Worm (Caenorhabditis elegans) whole organism, L1 larva: ENCODE data around the gene Y43C5A.4.

ENCODE experiments used
- C04F5.9 ChIP-seq: sonication (generic microtip); optimal IDR thresholded peaks from 2 replicates; lab custom pipeline; 2016; ENCODE audit warnings: missing genetic modification characterization, missing compliant biosample characterization
- ceh-63 ChIP-seq: fragments of 200-800 bp; sonication (Bioruptor generic); optimal IDR thresholded peaks from 2 replicates; lab custom pipeline; 2018; ENCODE audit warnings: mild to moderate bottlenecking, missing genetic modification characterization, missing compliant biosample characterization
- ceh-8 ChIP-seq: fragments of 200-800 bp; sonication (Bioruptor generic); optimal IDR thresholded peaks from 2 replicates; lab custom pipeline; 2018; ENCODE audit warnings: mild to moderate bottlenecking, missing genetic modification characterization, moderate library complexity, missing compliant biosample characterization
- efl-1 ChIP-seq, 4 experiments: fragments of 150-350 bp; optimal IDR thresholded peaks in 3 of 4; peaks in 1 of 4; 1 replicate in 1 of 4; 2 replicates in 3 of 4; lab custom pipeline; 2014; ENCODE audit warnings: missing biosample characterization in 2 of 4, missing genetic modification characterization in 2 of 4, missing genetic modification reagents in 2 of 4
- elt-2 ChIP-seq: sonication (generic microtip); optimal IDR thresholded peaks from 2 replicates; lab custom pipeline; 2016; ENCODE audit warnings: missing genetic modification characterization, mild to moderate bottlenecking, inconsistent platforms, missing compliant biosample characterization, missing genetic modification reagents
- fos-1 ChIP-seq: fragments of 150-350 bp; optimal IDR thresholded peaks from 2 replicates; lab custom pipeline; 2014; ENCODE audit warnings: missing biosample characterization, missing genetic modification characterization
- hlh-17 ChIP-seq: fragments of 200-800 bp; sonication (Bioruptor generic); optimal IDR thresholded peaks from 2 replicates; lab custom pipeline; 2018; ENCODE audit warnings: missing genetic modification characterization, mild to moderate bottlenecking, missing compliant biosample characterization, moderate library complexity, borderline replicate concordance
- jun-1 ChIP-seq: fragments of 150-350 bp; optimal IDR thresholded peaks from 2 replicates; lab custom pipeline; 2014; ENCODE audit warnings: missing biosample characterization, missing genetic modification reagents, missing genetic modification characterization
- lin-35 ChIP-seq, 2 experiments: fragments of 150-350 bp; optimal IDR thresholded peaks; 2 replicates each; lab custom pipeline; 2014; ENCODE audit warnings: missing biosample characterization in 2 of 2, missing genetic modification characterization in 2 of 2, missing genetic modification reagents in 2 of 2
- lin-39 ChIP-seq: fragments of 150-350 bp; optimal IDR thresholded peaks from 2 replicates; lab custom pipeline; 2014; ENCODE audit warnings: missing biosample characterization, missing genetic modification reagents, missing genetic modification characterization
- mab-9 ChIP-seq: fragments of 200-800 bp; sonication (Bioruptor generic); IDR thresholded peaks from 2 replicates; pipeline ENCODE4 v1.3.6; 2022; ENCODE audit warnings: missing genetic modification reagents, missing genetic modification characterization, missing compliant biosample characterization
- mdl-1 ChIP-seq, 2 experiments: fragments of 150-350 bp; optimal IDR thresholded peaks; 2 replicates each; lab custom pipeline; 2014 to 2017; ENCODE audit warnings: missing biosample characterization in 2 of 2, missing genetic modification characterization in 2 of 2, inconsistent platforms in 1 of 2
- mef-2 ChIP-seq: fragments of 150-350 bp; optimal IDR thresholded peaks from 2 replicates; lab custom pipeline; 2014; ENCODE audit warnings: missing biosample characterization, missing genetic modification characterization
- mep-1 ChIP-seq: fragments of 150-350 bp; optimal IDR thresholded peaks from 2 replicates; lab custom pipeline; 2014; ENCODE audit warnings: missing biosample characterization, missing genetic modification characterization
- nhr-11 ChIP-seq: fragments of 150-350 bp; optimal IDR thresholded peaks from 2 replicates; lab custom pipeline; 2014; ENCODE audit warnings: missing biosample characterization, missing genetic modification characterization
- nhr-12 ChIP-seq: sonication (generic microtip); optimal IDR thresholded peaks from 2 replicates; lab custom pipeline; 2017; ENCODE audit warnings: missing biosample characterization, missing genetic modification characterization
- nhr-19 ChIP-seq: fragments of 200-800 bp; sonication (Bioruptor generic); conservative IDR thresholded peaks from 2 replicates; pipeline ENCODE4 v1.3.6; 2022; ENCODE audit warnings: missing genetic modification characterization, missing compliant biosample characterization
- nhr-20 ChIP-seq: sonication (generic microtip); optimal IDR thresholded peaks from 2 replicates; lab custom pipeline; 2016; ENCODE audit warnings: mild to moderate bottlenecking, missing genetic modification characterization, missing compliant biosample characterization
- nhr-47 ChIP-seq: sonication (generic microtip); optimal IDR thresholded peaks from 2 replicates; lab custom pipeline; 2016; ENCODE audit warnings: mild to moderate bottlenecking, missing genetic modification characterization, moderate library complexity, missing compliant biosample characterization
- nhr-71 ChIP-seq: sonication (generic microtip); optimal IDR thresholded peaks from 2 replicates; lab custom pipeline; 2016; ENCODE audit warnings: mild to moderate bottlenecking, missing genetic modification characterization, moderate library complexity, missing compliant biosample characterization
- nhr-76 ChIP-seq: sonication (generic microtip); optimal IDR thresholded peaks from 2 replicates; lab custom pipeline; 2017; ENCODE audit warnings: missing biosample characterization, missing genetic modification characterization
- nhr-77 ChIP-seq: fragments of 150-350 bp; optimal IDR thresholded peaks from 2 replicates; lab custom pipeline; 2014; ENCODE audit warnings: missing biosample characterization, missing genetic modification characterization
- nhr-85 ChIP-seq: sonication (generic microtip); peaks from one replicate; lab custom pipeline; 2016; ENCODE audit warnings: missing genetic modification characterization, inconsistent platforms, missing compliant biosample characterization
- nhr-90 ChIP-seq: sonication (generic microtip); optimal IDR thresholded peaks from 2 replicates; lab custom pipeline; 2016; ENCODE audit warnings: mild to moderate bottlenecking, missing genetic modification characterization, missing compliant biosample characterization; ENCODE audit not compliant: poor library complexity
- pqm-1 ChIP-seq: sonication (generic microtip); optimal IDR thresholded peaks from 3 replicates; lab custom pipeline; 2017; ENCODE audit warnings: missing biosample characterization, missing genetic modification characterization
- rnt-1 ChIP-seq: sonication (generic microtip); optimal IDR thresholded peaks from 2 replicates; lab custom pipeline; 2016; ENCODE audit warnings: mild to moderate bottlenecking, missing genetic modification characterization, moderate library complexity, missing compliant biosample characterization
- snpc-4 ChIP-seq: fragments of 150-350 bp; optimal IDR thresholded peaks from 2 replicates; lab custom pipeline; 2014; ENCODE audit warnings: missing biosample characterization, missing genetic modification characterization
- swsn-7 ChIP-seq: sonication (generic microtip); optimal IDR thresholded peaks from 2 replicates; lab custom pipeline; 2016; ENCODE audit warnings: missing genetic modification characterization, missing compliant biosample characterization
- tbx-2 ChIP-seq: sonication (generic microtip); optimal IDR thresholded peaks from 2 replicates; lab custom pipeline; 2016; ENCODE audit warnings: missing genetic modification characterization, missing compliant biosample characterization
- unc-130 ChIP-seq: fragments of 150-350 bp; optimal IDR thresholded peaks from 2 replicates; lab custom pipeline; 2017; ENCODE audit warnings: missing biosample characterization, missing genetic modification characterization, inconsistent platforms
- unc-62 ChIP-seq: fragments of 150-350 bp; optimal IDR thresholded peaks from 2 replicates; lab custom pipeline; 2014; ENCODE audit warnings: missing biosample characterization, missing genetic modification reagents, missing genetic modification characterization
- vab-15 ChIP-seq: sonication (generic microtip); optimal IDR thresholded peaks from 2 replicates; lab custom pipeline; 2017; ENCODE audit warnings: missing genotype, mild to moderate bottlenecking, missing genetic modification characterization, missing compliant biosample characterization
- xbp-1 ChIP-seq: sonication (generic microtip); optimal IDR thresholded peaks from 2 replicates; lab custom pipeline; 2016; ENCODE audit warnings: missing genetic modification characterization, missing compliant biosample characterization
- ztf-11 ChIP-seq, 2 experiments: sonication (generic microtip); optimal IDR thresholded peaks; 2 replicates each; lab custom pipeline; 2016 to 2017; ENCODE audit warnings: missing genetic modification characterization in 2 of 2, missing biosample characterization in 1 of 2, missing compliant biosample characterization in 1 of 2

The Y43C5A.4 gene

DNA sequence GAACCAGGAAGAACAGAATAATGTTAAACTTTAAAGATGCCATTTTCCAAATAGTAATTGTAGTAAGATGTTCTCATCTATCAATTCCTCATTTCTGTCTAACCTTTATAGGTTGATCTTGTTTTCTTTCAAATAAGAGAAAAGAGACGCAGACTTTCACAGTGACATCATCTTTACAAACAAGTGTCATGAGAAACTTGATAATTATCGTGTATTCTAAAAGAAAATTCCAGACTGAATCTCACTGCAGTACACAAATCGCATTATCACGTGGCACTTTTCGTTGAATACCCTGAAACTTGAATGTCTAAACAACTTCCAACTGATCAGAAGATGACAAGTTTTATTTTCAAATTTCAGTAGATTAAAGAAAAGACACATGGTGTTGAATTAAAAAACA, 17.3 kb downstream of the Y43C5A.4 start, which contains the start of gene R09E10.13:
R09E10.13 (minus strand) TSS at position 61 of the 400 bp plus-strand sequence.
- TF ChIP-seq ceh-8 (no peak), lin-35 (GFP tag; optimal IDR thresholded peaks at IDR 0.05; lab: Kevin White, UChicago) (peak in 1 of 2 experiments; percentile 43), nhr-20 (tag; lab: Kevin White, UChicago) (peak; percentile 33), ztf-11 (tag; optimal IDR thresholded peaks at IDR 0.05; lab: Kevin White, UChicago) (no peak), xbp-1 (tag; lab: Kevin White, UChicago) (no peak), efl-1 (optimal IDR thresholded peaks at IDR 0.05; lab: Kevin White, UChicago) (no peak), efl-1 (GFP tag; optimal IDR thresholded peaks at IDR 0.05 in 1 of 2; lab: Kevin White, UChicago) (peak in 1 of 2 experiments; percentile 36), unc-62 (no peak), nhr-85 (tag; lab: Kevin White, UChicago) (peak; percentile 81), mep-1 (no peak), vab-15 (tag; lab: Kevin White, UChicago) (no peak), C04F5.9 (tag; lab: Kevin White, UChicago) (no peak), nhr-19 (GFP tag; lab: Robert Waterston, UW) (peak; percentile 27; the same call in 1 of the 2 replicates), nhr-12 (tag; lab: Kevin White, UChicago) (no peak), fos-1 (no peak)

DNA sequence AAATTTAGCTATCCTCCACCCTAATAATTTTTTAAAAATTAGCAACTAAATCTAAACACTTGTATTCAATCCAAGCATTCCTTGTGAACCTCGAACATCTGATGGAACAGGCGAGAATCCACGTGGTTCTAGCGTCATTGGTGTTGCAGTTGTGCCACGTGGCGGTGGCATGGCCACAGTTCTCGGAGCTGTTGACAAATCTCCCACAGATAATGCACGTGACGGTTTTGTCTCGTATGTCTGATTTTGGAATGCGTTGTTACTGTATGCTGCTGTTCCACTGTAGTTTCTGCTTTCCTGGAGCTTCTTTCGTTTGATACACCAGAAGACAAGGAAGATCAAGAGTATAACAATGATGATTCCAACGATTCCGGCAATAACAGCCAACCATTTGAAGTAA, 18.2 kb downstream of the Y43C5A.4 start:
- no peak for TF ChIP-seq mab-9 (GFP tag; lab: Robert Waterston, UW)
- no peak for TF ChIP-seq jun-1 (tag; lab: Kevin White, UChicago)
- no peak for TF ChIP-seq unc-130 (tag; lab: Kevin White, UChicago)
- no peak for TF ChIP-seq nhr-76 (tag; lab: Kevin White, UChicago)

- TF ChIP-seq C04F5.9 (tag; lab: Kevin White, UChicago) (no peak), ceh-8 (no peak), elt-2 (tag; lab: Kevin White, UChicago) (no peak), swsn-7 (tag; lab: Kevin White, UChicago) (no peak), nhr-76 (tag; lab: Kevin White, UChicago) (no peak)
- TF ChIP-seq, all 84 proteins: peak for 0
Observed at ce11 chrIV:10302203-10302602, 24.4 kb downstream of the Y43C5A.4 start, which contains the start of gene R09E10.5. R09E10.5 (minus strand) TSS chrIV:10302303.

DNA sequence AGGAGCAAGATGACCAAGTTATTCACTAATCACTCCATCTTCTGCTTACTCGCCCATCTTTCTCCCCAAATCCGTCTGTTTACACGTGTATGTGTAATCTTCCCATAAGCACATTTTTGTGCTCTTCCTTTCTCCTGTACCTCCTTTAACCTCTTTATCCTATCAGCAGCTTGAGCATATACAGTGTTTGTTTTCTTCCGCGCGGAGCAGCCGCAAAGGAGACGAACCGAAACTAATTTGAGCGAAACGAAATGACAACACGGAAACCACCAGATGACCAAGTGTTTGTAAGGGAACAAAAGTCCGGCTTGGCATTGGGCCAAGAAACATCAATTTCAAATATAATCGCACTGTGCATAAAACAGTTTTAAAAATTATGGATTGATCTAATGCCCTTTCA, 26.6 kb downstream of the Y43C5A.4 start:
- no peak for TF ChIP-seq ceh-63 (GFP tag; lab: Kevin White, UChicago)
- no peak for TF ChIP-seq tbx-2 (tag; lab: Kevin White, UChicago)
- TF ChIP-seq jun-1 (tag; lab: Kevin White, UChicago): no peak
- no peak for TF ChIP-seq nhr-47 (tag; lab: Kevin White, UChicago)
- no peak for TF ChIP-seq nhr-90 (tag; lab: Kevin White, UChicago)
- TF ChIP-seq nhr-12 (tag; lab: Kevin White, UChicago): no peak
- no peak for TF ChIP-seq hlh-17
- TF ChIP-seq lin-39 (tag; lab: Kevin White, UChicago): no peak
- no peak for TF ChIP-seq pqm-1
- no peak for TF ChIP-seq ztf-11 (tag; optimal IDR thresholded peaks at IDR 0.05; lab: Kevin White, UChicago)
- TF ChIP-seq mab-9 (GFP tag; lab: Robert Waterston, UW): no peak
- no peak for TF ChIP-seq nhr-77 (tag; lab: Kevin White, UChicago)
- no peak for TF ChIP-seq nhr-11
- no peak for TF ChIP-seq mef-2 (tag; lab: Kevin White, UChicago)
- TF ChIP-seq rnt-1 (tag; lab: Kevin White, UChicago): no peak

DNA sequence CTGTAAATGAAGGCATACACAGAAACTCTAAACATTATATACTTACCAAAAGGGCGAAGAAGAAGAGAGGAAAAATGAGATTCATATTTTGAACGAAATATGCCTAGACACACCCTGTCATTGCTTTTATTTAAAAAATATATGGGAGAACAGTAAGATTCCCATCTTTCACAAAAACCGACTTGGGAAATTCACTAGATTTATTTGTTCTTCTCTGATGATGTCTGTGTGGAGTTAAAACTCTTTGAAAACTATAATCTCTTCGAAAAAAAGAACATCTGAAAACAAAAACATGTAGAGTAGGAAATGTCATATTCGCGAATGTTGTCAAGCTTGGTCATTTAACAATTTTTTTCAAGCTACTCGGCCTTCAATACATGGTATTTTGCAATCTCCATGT, 32.5 kb downstream of the Y43C5A.4 start, which contains the start of gene R09E10.8:
R09E10.8 (minus strand) TSS at position 101 of the 400 bp plus-strand sequence.
- no peak for TF ChIP-seq snpc-4 (tag; lab: Kevin White, UChicago)
- TF ChIP-seq nhr-11: no peak
- TF ChIP-seq mab-9 (GFP tag; lab: Robert Waterston, UW): no peak
- TF ChIP-seq xbp-1 (tag; lab: Kevin White, UChicago): no peak
- TF ChIP-seq mdl-1 (tag; optimal IDR thresholded peaks at IDR 0.05; lab: Kevin White, UChicago): no peak
- TF ChIP-seq nhr-71 (tag; lab: Kevin White, UChicago): no peak
- TF ChIP-seq unc-130 (tag; lab: Kevin White, UChicago): no peak
